Worm (Caenorhabditis elegans): ENCODE results near the gene C33F10.12.

C33F10.12 gene

DNA sequence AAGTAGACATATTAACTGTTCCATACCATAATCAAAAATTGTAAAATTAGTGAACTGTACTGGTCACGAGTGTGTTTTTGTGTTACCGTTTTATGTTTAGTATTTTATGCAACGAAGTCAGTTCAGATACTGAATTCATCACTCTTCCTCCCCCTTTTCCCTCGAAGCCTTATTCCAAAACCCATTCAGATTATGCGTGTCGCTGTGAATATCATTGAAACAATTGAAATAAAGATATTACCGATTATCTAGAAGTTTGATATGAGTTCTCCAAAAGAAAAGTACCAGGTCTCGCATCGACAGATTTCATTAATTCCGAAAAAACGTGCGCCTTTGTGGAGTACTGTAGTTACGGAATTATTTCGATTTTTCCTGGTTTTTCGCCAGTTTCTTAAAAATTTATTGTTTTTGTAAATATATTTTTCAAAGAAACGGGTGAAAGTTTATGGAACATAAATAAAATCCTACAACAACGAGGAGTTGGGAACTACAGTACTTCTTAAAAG is 21.4 kb upstream of the C33F10.12 start:
- TF ChIP-seq aha-1 (tag) (peak; percentile 95), dpl-1 (GFP tag; optimal IDR thresholded peaks at IDR 0.05) (peak; percentile 20), ama-1 (optimal IDR thresholded peaks at IDR 0.05) (peak; percentile 71), nhr-42 (GFP tag; IDR thresholded peaks at IDR 0.05) (no peak), duxl-1 (tag; optimal IDR thresholded peaks at IDR 0.05; ENCODE audit: poor library complexity) (peak; percentile 38), zfp-3 (GFP tag; conservative IDR thresholded peaks at IDR 0.05) (0 out of 2 replicates have a peak, but pooled peaks have one; percentile 29), daf-16 (GFP tag; optimal IDR thresholded peaks at IDR 0.05) (no peak), daf-16 (tag; optimal IDR thresholded peaks at IDR 0.05) (peak; percentile 1), daf-12 (tag; optimal IDR thresholded peaks at IDR 0.05) (no peak)

DNA sequence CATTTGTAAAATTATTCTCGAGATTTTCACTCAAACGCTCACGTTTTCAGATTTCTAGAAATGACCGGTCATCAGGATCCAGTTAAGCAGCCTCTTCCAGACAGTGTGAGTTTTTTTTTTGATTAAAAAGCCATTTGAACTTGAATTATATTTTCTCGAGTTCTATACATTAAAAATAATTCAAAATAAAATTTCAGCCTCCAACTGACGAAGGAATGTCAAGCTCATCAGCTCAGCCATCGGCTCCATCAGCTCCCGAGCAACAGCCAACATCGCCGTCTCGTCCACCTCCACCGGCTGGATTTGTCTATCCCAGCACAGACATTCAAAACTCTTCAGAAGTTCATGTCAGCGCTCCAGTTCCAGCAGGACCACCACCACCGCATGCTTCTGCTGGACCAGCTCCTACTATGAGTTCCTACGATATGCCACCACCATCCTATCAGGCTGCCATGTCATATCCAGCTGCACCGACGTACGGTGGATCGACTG is 20.4 kb upstream of the C33F10.12 start, which contains the start of gene F11G11.5:
F11G11.5 (plus strand) TSS at position 51 of the 492 bp plus-strand sequence.
- TF ChIP-seq egl-43 (GFP tag; IDR thresholded peaks at IDR 0.05): peak; percentile 67; the same call in 1 of the 2 replicates
- no peak for TF ChIP-seq daf-16 (GFP tag; optimal IDR thresholded peaks at IDR 0.05)
- peak; percentile 1 for TF ChIP-seq daf-16 (tag; optimal IDR thresholded peaks at IDR 0.05)
- TF ChIP-seq ama-1 (optimal IDR thresholded peaks at IDR 0.05): peak; percentile 25
- peak; percentile 67 for TF ChIP-seq set-16 (GFP tag; IDR thresholded peaks at IDR 0.05)
- TF ChIP-seq T26A8.4 (GFP tag; IDR thresholded peaks at IDR 0.05): peak; percentile 70
- no peak for TF ChIP-seq ces-1 (GFP tag; optimal IDR thresholded peaks at IDR 0.05)
- TF ChIP-seq lin-39 (tag; optimal IDR thresholded peaks at IDR 0.05): no peak
- TF ChIP-seq D1046.2 (GFP tag; IDR thresholded peaks at IDR 0.05): 0 out of 2 replicates have a peak, but pooled peaks have one; percentile 48
- no peak for TF ChIP-seq skn-1 (tag; optimal IDR thresholded peaks at IDR 0.05)
- TF ChIP-seq pha-4 (GFP tag; IDR thresholded peaks at IDR 0.05): peak; percentile 30; the same call in 1 of the 2 replicates
- no peak for TF ChIP-seq pha-4 (tag; optimal IDR thresholded peaks at IDR 0.05)
- peak; percentile 35; the same call in 1 of the 2 replicates for TF ChIP-seq lin-38 (GFP tag; IDR thresholded peaks at IDR 0.05)
- 0 out of 2 replicates have a peak, but pooled peaks have one; percentile 33 for TF ChIP-seq Y48G9A.11 (GFP tag; IDR thresholded peaks at IDR 0.05)
- TF ChIP-seq ztf-7 (tag; optimal IDR thresholded peaks at IDR 0.05): no peak
- TF ChIP-seq R02D3.7 (tag; optimal IDR thresholded peaks at IDR 0.05): no peak
- no peak for TF ChIP-seq ceh-82 (tag; optimal IDR thresholded peaks at IDR 0.05)
- 0 out of 2 replicates have a peak, but pooled peaks have one; percentile 6 for TF ChIP-seq php-3 (GFP tag; IDR thresholded peaks at IDR 0.05)

DNA sequence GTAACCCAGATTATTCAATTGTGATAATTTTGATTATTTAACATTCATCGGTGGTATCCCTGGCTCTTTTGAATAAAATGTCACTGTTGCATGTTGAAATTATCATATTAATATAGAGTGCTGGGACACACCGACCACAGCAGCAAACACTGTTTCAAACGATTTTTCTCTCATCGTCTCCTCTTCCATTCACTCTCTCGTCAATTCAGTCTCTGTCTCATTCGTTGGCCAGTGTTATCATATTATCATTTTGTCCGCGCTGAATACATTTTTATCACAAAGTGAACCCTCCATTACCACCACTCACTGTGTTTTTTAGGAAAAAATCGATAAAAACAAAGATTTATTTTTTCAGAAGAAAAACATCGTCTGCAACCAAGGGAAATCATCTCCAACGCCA is 19.5 kb upstream of the C33F10.12 start:
- TF ChIP-seq saeg-2 (GFP tag; IDR thresholded peaks at IDR 0.05): no peak
- no peak for TF ChIP-seq T26A8.4 (GFP tag; IDR thresholded peaks at IDR 0.05)
- no peak for TF ChIP-seq dmd-8 (GFP tag; IDR thresholded peaks at IDR 0.05)
- TF ChIP-seq ceh-20 (GFP tag; IDR thresholded peaks at IDR 0.05): no peak; the same call in 1 of the 2 replicates
- no peak for TF ChIP-seq nhr-237 (tag; optimal IDR thresholded peaks at IDR 0.05)
- TF ChIP-seq fos-1 (tag; optimal IDR thresholded peaks at IDR 0.05): no peak
- no peak for TF ChIP-seq skn-1 (tag; optimal IDR thresholded peaks at IDR 0.05)
- TF ChIP-seq nhr-28 (tag; optimal IDR thresholded peaks at IDR 0.05): peak; percentile 78
- peak; percentile 61 for TF ChIP-seq mxl-3 (GFP tag; optimal IDR thresholded peaks at IDR 0.05)
- TF ChIP-seq F44E2.7 (GFP tag; IDR thresholded peaks at IDR 0.05): no peak
- TF ChIP-seq ztf-7 (tag; optimal IDR thresholded peaks at IDR 0.05): no peak
- TF ChIP-seq nhr-111 (GFP tag; optimal IDR thresholded peaks at IDR 0.05): no peak
- TF ChIP-seq nhr-77 (tag; optimal IDR thresholded peaks at IDR 0.05): peak; percentile 23
- no peak for TF ChIP-seq hif-1 (tag; optimal IDR thresholded peaks at IDR 0.05)
- TF ChIP-seq hlh-30 (tag; optimal IDR thresholded peaks at IDR 0.05; ENCODE audit: insufficient read depth): peak; percentile 36
- TF ChIP-seq pha-4 (GFP tag; IDR thresholded peaks at IDR 0.05): no peak
- peak; percentile 47 for TF ChIP-seq pha-4 (tag; optimal IDR thresholded peaks at IDR 0.05)
- no peak for TF ChIP-seq T20F7.1 (GFP tag; optimal IDR thresholded peaks at IDR 0.05)
- TF ChIP-seq R02D3.7 (tag; optimal IDR thresholded peaks at IDR 0.05): no peak
- no peak for TF ChIP-seq tra-1 (GFP tag; IDR thresholded peaks at IDR 0.05)
- TF ChIP-seq vab-7 (GFP tag; IDR thresholded peaks at IDR 0.05): no peak
- no peak for TF ChIP-seq gei-8 (GFP tag; optimal IDR thresholded peaks at IDR 0.05)
- peak in 1 of 2 experiments; percentile 20 for TF ChIP-seq unc-62 (GFP tag; optimal IDR thresholded peaks at IDR 0.05 in 1 of 2)
- no peak for TF ChIP-seq unc-62 (tag; optimal IDR thresholded peaks at IDR 0.05)
- TF ChIP-seq dpl-1 (GFP tag; optimal IDR thresholded peaks at IDR 0.05): no peak
- no peak for TF ChIP-seq spr-1 (tag; optimal IDR thresholded peaks at IDR 0.05)
- TF ChIP-seq Y48G9A.11 (GFP tag; IDR thresholded peaks at IDR 0.05): no peak
- no peak for TF ChIP-seq lin-38 (GFP tag; IDR thresholded peaks at IDR 0.05)
- no peak for TF ChIP-seq rbr-2 (tag; optimal IDR thresholded peaks at IDR 0.05)
- no peak for TF ChIP-seq mxl-2 (GFP tag; conservative IDR thresholded peaks at IDR 0.05)
- TF ChIP-seq lin-29 (GFP tag; IDR thresholded peaks at IDR 0.05): no peak
- no peak for TF ChIP-seq nhr-102 (tag; optimal IDR thresholded peaks at IDR 0.05)
